Fruit fly (Drosophila melanogaster): ENCODE data around the gene CG7102.
A peak's percentile ranks its signal among the peaks of the same experiment; 100 is the strongest.

CG7102 gene

dm6 chr2L:7897245-7897644 is 9.9 kb upstream of the CG7102 start (continued):
- TF ChIP-seq CG15336 (GFP tag; IDR thresholded peaks at IDR 0.05) (peak; percentile 59; the same call in 1 of the 2 replicates), CG11294 (GFP tag; IDR thresholded peaks at IDR 0.05) (no peak), topi (GFP tag; optimal IDR thresholded peaks at IDR 0.05) (peak; percentile 67), fd59A (GFP tag; optimal IDR thresholded peaks at IDR 0.05) (no peak), Lpt (GFP tag; optimal IDR thresholded peaks at IDR 0.05) (no peak), svp (GFP tag) (peak; percentile 81), lz (GFP tag; optimal IDR thresholded peaks at IDR 0.05) (peak; percentile 47), vri (GFP tag; optimal IDR thresholded peaks at IDR 0.05) (no peak), dsx (GFP tag; optimal IDR thresholded peaks at IDR 0.05; ENCODE audit: poor library complexity, severe bottlenecking) (peak; percentile 56), Eip93F (GFP tag; optimal IDR thresholded peaks at IDR 0.05) (no peak), CG7368 (GFP tag; optimal IDR thresholded peaks at IDR 0.05) (peak; percentile 62), CG16779 (tag; optimal IDR thresholded peaks at IDR 0.05) (no peak), Smox (GFP tag; optimal IDR thresholded peaks at IDR 0.05) (peak; percentile 63), Eip75B (GFP tag; optimal IDR thresholded peaks at IDR 0.05) (peak; percentile 62), CG8119 (GFP tag; IDR thresholded peaks at IDR 0.05) (peak; percentile 52; the same call in 2 of the 3 replicates), CG31627 (GFP tag; optimal IDR thresholded peaks at IDR 0.05) (peak; percentile 53)

- TF ChIP-seq salr (GFP tag; optimal IDR thresholded peaks at IDR 0.05) (no peak), cyc (GFP tag; optimal IDR thresholded peaks at IDR 0.05) (peak; percentile 10), CG15336 (GFP tag; IDR thresholded peaks at IDR 0.05) (no peak), dsx (GFP tag; optimal IDR thresholded peaks at IDR 0.05; ENCODE audit: poor library complexity, severe bottlenecking) (peak; percentile 94), pdm3 (GFP tag; optimal IDR thresholded peaks at IDR 0.05) (no peak), Eip93F (GFP tag; optimal IDR thresholded peaks at IDR 0.05) (no peak), Ets21C (GFP tag; optimal IDR thresholded peaks at IDR 0.05) (no peak), fd59A (GFP tag; optimal IDR thresholded peaks at IDR 0.05) (no peak), CG6276 (GFP tag; optimal IDR thresholded peaks at IDR 0.05) (no peak), CG8119 (GFP tag; IDR thresholded peaks at IDR 0.05) (no peak), fd85E (GFP tag; optimal IDR thresholded peaks at IDR 0.05) (no peak), CG6808 (GFP tag; optimal IDR thresholded peaks at IDR 0.05) (no peak), Gug (GFP tag; IDR thresholded peaks at IDR 0.05) (no peak), topi (GFP tag; optimal IDR thresholded peaks at IDR 0.05) (no peak), Smox (GFP tag; optimal IDR thresholded peaks at IDR 0.05) (no peak), dac (GFP tag; optimal IDR thresholded peaks at IDR 0.05) (no peak), Eip78C (GFP tag) (no peak), CG6854 (GFP tag; optimal IDR thresholded peaks at IDR 0.05) (no peak), eg (GFP tag; IDR thresholded peaks at IDR 0.05) (no peak), esn (GFP tag; optimal IDR thresholded peaks at IDR 0.05) (peak; percentile 8), CG34406 (GFP tag; optimal IDR thresholded peaks at IDR 0.05) (no peak), CG31627 (GFP tag; optimal IDR thresholded peaks at IDR 0.05) (peak; percentile 35), Sox102F (GFP tag; optimal IDR thresholded peaks at IDR 0.05) (no peak)
These were observed 3.4 kb upstream of the CG7102 start, which contains the start of gene Spn28Db for dm6 chr2L:7890654-7891114. Gene Spn28Db, minus strand, starts transcription at chr2L:7890704.

dm6 chr2L:7889029-7889428 is 1.7 kb upstream of the CG7102 start, which contains the start of gene Spn28Da:
Gene Spn28Da, minus strand, starts transcription at chr2L:7889129.
- TF ChIP-seq salr (GFP tag; optimal IDR thresholded peaks at IDR 0.05) (no peak), CG6276 (GFP tag; optimal IDR thresholded peaks at IDR 0.05) (no peak)

- TF ChIP-seq Hr38 (GFP tag; optimal IDR thresholded peaks at IDR 0.05): no peak
- TF ChIP-seq Eip78C (GFP tag): peak; percentile 2
- no peak for TF ChIP-seq CG10631 (GFP tag; optimal IDR thresholded peaks at IDR 0.05)
- no peak for TF ChIP-seq CG4318 (GFP tag; optimal IDR thresholded peaks at IDR 0.05)
- TF ChIP-seq fkh (GFP tag; optimal IDR thresholded peaks at IDR 0.05): no peak
These were observed 1.4 kb downstream of the CG7102 start for dm6 chr2L:7885952-7886351.

Measured in whole organism, prepupa.